Worm (Caenorhabditis elegans) whole organism, young adult: ENCODE measurements around the gene taf-11.1.

Experiments used
- B0336.3 ChIP-seq: fragments of 200-800 bp; sonication (Bioruptor generic); IDR thresholded peaks from 2 replicates; pipeline ENCODE4 v1.3.6; 2022; ENCODE audit warnings: missing genetic modification characterization, missing compliant biosample characterization
- C06A6.2 ChIP-seq: fragments of 200-800 bp; sonication (Bioruptor generic); conservative IDR thresholded peaks from 2 replicates; pipeline ENCODE4 v1.3.6; 2022; ENCODE audit warnings: missing genetic modification characterization, missing compliant biosample characterization
- C17E4.6 ChIP-seq: fragments of 200-800 bp; sonication (Bioruptor generic); IDR thresholded peaks from 2 replicates; pipeline ENCODE4 v1.3.6; 2022; ENCODE audit warnings: missing genetic modification reagents, missing genetic modification characterization, missing compliant biosample characterization
- D2030.7 ChIP-seq: fragments of 200-800 bp; sonication (Bioruptor generic); IDR thresholded peaks from 2 replicates; pipeline ENCODE4 v1.3.6; 2022; ENCODE audit warnings: missing genetic modification reagents, missing genetic modification characterization, missing compliant biosample characterization
- F23B12.7 ChIP-seq: sonication (generic microtip); optimal IDR thresholded peaks from 2 replicates; lab custom pipeline; 2017; ENCODE audit warnings: missing genetic modification characterization, mild to moderate bottlenecking, missing compliant biosample characterization, antibody characterized with exemption, moderate library complexity; ENCODE audit not compliant: insufficient read depth
- F49E8.2 ChIP-seq: sonication (generic microtip); optimal IDR thresholded peaks from 3 replicates; lab custom pipeline; 2017; ENCODE audit warnings: missing genetic modification characterization, mild to moderate bottlenecking, missing compliant biosample characterization, antibody characterized with exemption, moderate library complexity; ENCODE audit not compliant: insufficient read depth
- F55B11.4 ChIP-seq: sonication (generic microtip); optimal IDR thresholded peaks from 2 replicates; lab custom pipeline; 2016; ENCODE audit warnings: missing compliant biosample characterization, missing genetic modification characterization, borderline replicate concordance; ENCODE audit not compliant: insufficient read depth
- K11D2.4 ChIP-seq: fragments of 200-800 bp; sonication (Bioruptor generic); IDR thresholded peaks from 2 replicates; pipeline ENCODE4 v1.3.6; 2022; ENCODE audit warnings: missing genetic modification reagents, missing genetic modification characterization, missing compliant biosample characterization
- Y53G8AR.9 ChIP-seq: fragments of 200-800 bp; sonication (Bioruptor generic); conservative IDR thresholded peaks from 2 replicates; pipeline ENCODE4 v1.3.6; 2022; ENCODE audit warnings: missing genetic modification reagents, missing genetic modification characterization, missing compliant biosample characterization
- ZK185.1 ChIP-seq: sonication (generic microtip); optimal IDR thresholded peaks from 2 replicates; lab custom pipeline; 2016; ENCODE audit warnings: mild to moderate bottlenecking, missing genetic modification characterization, missing compliant biosample characterization; ENCODE audit not compliant: poor library complexity, severe bottlenecking
- ama-1 ChIP-seq, 3 experiments: fragments of 150-350 bp in 1 of 3; sonication (generic microtip) in 2 of 3; optimal IDR thresholded peaks; 2 replicates each; lab custom pipeline; 2014 to 2018; ENCODE audit warnings: missing biosample characterization in 2 of 3, missing genetic modification characterization in 2 of 3, missing genetic modification reagents in 2 of 3
- atf-7 ChIP-seq: sonication (generic microtip); optimal IDR thresholded peaks from 2 replicates; lab custom pipeline; 2017; ENCODE audit warnings: mild to moderate bottlenecking, missing genetic modification characterization, missing compliant biosample characterization
- attf-5 ChIP-seq: fragments of 200-800 bp; sonication (Bioruptor generic); optimal IDR thresholded peaks from 2 replicates; lab custom pipeline; 2018; ENCODE audit warnings: mild to moderate bottlenecking, missing genetic modification characterization, missing compliant biosample characterization
- attf-6 ChIP-seq: fragments of 200-800 bp; sonication (Bioruptor generic); IDR thresholded peaks from 2 replicates; pipeline ENCODE4 v1.3.6; 2022; ENCODE audit warnings: missing genetic modification reagents, missing genetic modification characterization, missing compliant biosample characterization
- cebp-1 ChIP-seq, 2 experiments: fragments of 200-800 bp in 1 of 2; sonication (Bioruptor generic) in 1 of 2; sonication (generic microtip) in 1 of 2; IDR thresholded peaks in 1 of 2; optimal IDR thresholded peaks in 1 of 2; 2 replicates each; pipeline versions ENCODE4 v1.3.6 to Lab custom; 2017 to 2022; ENCODE audit warnings: missing compliant biosample characterization in 2 of 2, missing genetic modification characterization in 2 of 2, mild to moderate bottlenecking in 1 of 2, missing genetic modification reagents in 1 of 2, moderate library complexity in 1 of 2
- ceh-27 ChIP-seq: fragments of 200-800 bp; sonication (Bioruptor generic); optimal IDR thresholded peaks from 2 replicates; lab custom pipeline; 2018; ENCODE audit warnings: mild to moderate bottlenecking, missing genetic modification characterization, moderate library complexity, missing compliant biosample characterization
- ceh-91 ChIP-seq: fragments of 200-800 bp; sonication (Bioruptor generic); IDR thresholded peaks from 2 replicates; pipeline ENCODE4 v1.3.6; 2022; ENCODE audit warnings: missing genetic modification reagents, missing genetic modification characterization, missing compliant biosample characterization
- chd-7 ChIP-seq: sonication (generic microtip); optimal IDR thresholded peaks from 2 replicates; lab custom pipeline; 2016; ENCODE audit warnings: mild to moderate bottlenecking, missing genetic modification characterization, moderate library complexity, missing compliant biosample characterization
- dox-1 ChIP-seq: fragments of 200-800 bp; sonication (Bioruptor generic); IDR thresholded peaks from 2 replicates; pipeline ENCODE4 v1.3.6; 2022; ENCODE audit warnings: missing genetic modification reagents, missing genetic modification characterization, missing compliant biosample characterization
- dpff-1 ChIP-seq: sonication (generic microtip); optimal IDR thresholded peaks from 2 replicates; lab custom pipeline; 2017; ENCODE audit warnings: mild to moderate bottlenecking, missing genetic modification characterization, missing compliant biosample characterization
- egl-18 ChIP-seq: fragments of 200-800 bp; sonication (Bioruptor generic); IDR thresholded peaks from 2 replicates; pipeline ENCODE4 v1.3.6; 2022; ENCODE audit warnings: missing genetic modification reagents, missing genetic modification characterization, missing compliant biosample characterization
- egrh-3 ChIP-seq: fragments of 200-800 bp; sonication (Bioruptor generic); IDR thresholded peaks from 2 replicates; pipeline ENCODE4 v1.3.6; 2022; ENCODE audit warnings: missing genetic modification reagents, missing genetic modification characterization, missing compliant biosample characterization
- ekl-4 ChIP-seq: fragments of 200-800 bp; sonication (Bioruptor generic); IDR thresholded peaks from 2 replicates; pipeline ENCODE4 v1.3.6; 2022; ENCODE audit warnings: missing genetic modification reagents, missing genetic modification characterization, missing compliant biosample characterization
- gei-17 ChIP-seq: fragments of 200-800 bp; sonication (Bioruptor generic); optimal IDR thresholded peaks from 2 replicates; lab custom pipeline; 2018; ENCODE audit warnings: mild to moderate bottlenecking, missing genetic modification characterization, missing compliant biosample characterization
- let-526 ChIP-seq: fragments of 200-800 bp; sonication (Bioruptor generic); IDR thresholded peaks from 2 replicates; pipeline ENCODE4 v1.3.6; 2022; ENCODE audit warnings: missing genetic modification reagents, missing genetic modification characterization, missing compliant biosample characterization
- lin-26 ChIP-seq: fragments of 200-800 bp; sonication (Bioruptor generic); IDR thresholded peaks from 2 replicates; pipeline ENCODE4 v1.3.6; 2022; ENCODE audit warnings: missing genetic modification reagents, missing genetic modification characterization, missing compliant biosample characterization
- lin-40 ChIP-seq: sonication (generic microtip); optimal IDR thresholded peaks from 2 replicates; lab custom pipeline; 2016; ENCODE audit warnings: missing genetic modification characterization, mild to moderate bottlenecking, missing compliant biosample characterization, missing genotype, missing genetic modification reagents
- lir-1 ChIP-seq: fragments of 200-800 bp; sonication (Bioruptor generic); conservative IDR thresholded peaks from 2 replicates; pipeline ENCODE4 v1.3.6; 2022; ENCODE audit warnings: missing genetic modification reagents, missing genetic modification characterization, missing compliant biosample characterization
- madf-10 ChIP-seq: sonication (generic microtip); optimal IDR thresholded peaks from 2 replicates; lab custom pipeline; 2016; ENCODE audit warnings: mild to moderate bottlenecking, missing genetic modification characterization, missing compliant biosample characterization
- madf-3 ChIP-seq: fragments of 200-800 bp; sonication (Bioruptor generic); IDR thresholded peaks from 2 replicates; pipeline ENCODE4 v1.3.6; 2022; ENCODE audit warnings: missing genetic modification reagents, missing genetic modification characterization, missing compliant biosample characterization
- madf-8 ChIP-seq: fragments of 200-800 bp; sonication (Bioruptor generic); conservative IDR thresholded peaks from 2 replicates; pipeline ENCODE4 v1.3.6; 2022; ENCODE audit warnings: missing genetic modification reagents, missing genetic modification characterization, missing compliant biosample characterization
- nfyb-1 ChIP-seq: fragments of 200-800 bp; sonication (Bioruptor generic); IDR thresholded peaks from 2 replicates; pipeline ENCODE4 v1.3.6; 2022; ENCODE audit warnings: missing genetic modification reagents, missing genetic modification characterization, missing compliant biosample characterization
- nhr-80 ChIP-seq: sonication (generic microtip); optimal IDR thresholded peaks from 2 replicates; lab custom pipeline; 2016; ENCODE audit warnings: missing genetic modification characterization, missing compliant biosample characterization
- nhr-90 ChIP-seq: sonication (generic microtip); optimal IDR thresholded peaks from 2 replicates; lab custom pipeline; 2016; ENCODE audit warnings: missing genotype, mild to moderate bottlenecking, missing genetic modification characterization, missing compliant biosample characterization
- pbrm-1 ChIP-seq: fragments of 200-800 bp; sonication (Bioruptor generic); IDR thresholded peaks from 2 replicates; pipeline ENCODE4 v1.3.6; 2022; ENCODE audit warnings: missing genetic modification reagents, missing genetic modification characterization, missing compliant biosample characterization
- rec-8 ChIP-seq, 2 experiments: sonication (generic microtip); optimal IDR thresholded peaks; 2 replicates each; lab custom pipeline; 2016; ENCODE audit warnings: mild to moderate bottlenecking in 2 of 2, missing genetic modification characterization in 2 of 2, missing genetic modification reagents in 2 of 2, missing genotype in 2 of 2, missing biosample characterization in 1 of 2, missing compliant biosample characterization in 1 of 2, moderate library complexity in 1 of 2
- repo-1 ChIP-seq: sonication (generic microtip); optimal IDR thresholded peaks from 2 replicates; lab custom pipeline; 2017; ENCODE audit warnings: mild to moderate bottlenecking, missing genetic modification characterization, missing compliant biosample characterization
- snpc-4 ChIP-seq, 5 experiments: fragments of 150-350 bp in 1 of 5; sonication (generic microtip) in 4 of 5; optimal IDR thresholded peaks; 2 replicates each; lab custom pipeline; 2014 to 2018; ENCODE audit warnings: missing genetic modification characterization in 5 of 5, missing biosample characterization in 3 of 5, antibody characterized with exemption in 2 of 5, mild to moderate bottlenecking in 2 of 5, missing compliant biosample characterization in 2 of 5, missing genotype in 2 of 5, moderate library complexity in 2 of 5, missing genetic modification reagents in 1 of 5
- somi-1 ChIP-seq: fragments of 200-800 bp; sonication (Bioruptor generic); optimal IDR thresholded peaks from 2 replicates; lab custom pipeline; 2018; ENCODE audit warnings: mild to moderate bottlenecking, missing genetic modification characterization, missing compliant biosample characterization
- tbp1 ChIP-seq: fragments of 200-800 bp; sonication (Bioruptor generic); optimal IDR thresholded peaks from 2 replicates; lab custom pipeline; 2018; ENCODE audit warnings: mild to moderate bottlenecking, missing genetic modification characterization, missing compliant biosample characterization
- tlf-1 ChIP-seq: fragments of 200-800 bp; sonication (Bioruptor generic); optimal IDR thresholded peaks from 2 replicates; lab custom pipeline; 2018; ENCODE audit warnings: mild to moderate bottlenecking, missing genetic modification characterization, missing compliant biosample characterization
- ztf-25 ChIP-seq: fragments of 200-800 bp; sonication (Bioruptor generic); IDR thresholded peaks from 2 replicates; pipeline ENCODE4 v1.3.6; 2022; ENCODE audit warnings: missing genetic modification reagents, missing genetic modification characterization, missing compliant biosample characterization
- ztf-26 ChIP-seq: sonication (generic microtip); optimal IDR thresholded peaks from 2 replicates; lab custom pipeline; 2017; ENCODE audit warnings: missing genetic modification characterization, missing compliant biosample characterization

The taf-11.1 gene

ce11 chrX:4246237-4246697 is 8.7 kb upstream of the taf-11.1 start:
- TF ChIP-seq Y53G8AR.9 (GFP tag; lab: Robert Waterston, UW) = 0 out of 2 replicates have a peak, but pooled peaks have one; percentile 56
- 0 out of 2 replicates have a peak, but pooled peaks have one; percentile 4 for TF ChIP-seq let-526 (GFP tag; lab: Robert Waterston, UW)
- peak; percentile 38 for TF ChIP-seq gei-17
- peak; percentile 46 for TF ChIP-seq ama-1 (optimal IDR thresholded peaks at IDR 0.05; lab: Kevin White, UChicago)
- TF ChIP-seq ama-1 (GFP tag; optimal IDR thresholded peaks at IDR 0.05; lab: Kevin White, UChicago) = no peak
- 0 out of 2 replicates have a peak, but pooled peaks have one; percentile 10 for TF ChIP-seq K11D2.4 (GFP tag; lab: Robert Waterston, UW)
- TF ChIP-seq pbrm-1 = 0 out of 2 replicates have a peak, but pooled peaks have one; percentile 37
- TF ChIP-seq snpc-4 (GFP tag; optimal IDR thresholded peaks at IDR 0.05; lab: Kevin White, UChicago) = no peak
- TF ChIP-seq snpc-4 (tag; optimal IDR thresholded peaks at IDR 0.05; lab: Kevin White, UChicago) = no peak
- 0 out of 2 replicates have a peak, but pooled peaks have one; percentile 30 for TF ChIP-seq ekl-4 (GFP tag; lab: Robert Waterston, UW)
- peak; percentile 53 for TF ChIP-seq nhr-80
- TF ChIP-seq atf-7 (tag; lab: Kevin White, UChicago) = peak; percentile 40
- peak; percentile 89 for TF ChIP-seq repo-1
- peak; percentile 18 for TF ChIP-seq nhr-90 (tag; lab: Kevin White, UChicago)
- TF ChIP-seq madf-10 = no peak
- peak; percentile 25 for TF ChIP-seq somi-1 (GFP tag; lab: Kevin White, UChicago)
- 0 out of 2 replicates have a peak, but pooled peaks have one; percentile 12 for TF ChIP-seq lin-26
- 0 out of 2 replicates have a peak, but pooled peaks have one; percentile 15 for TF ChIP-seq ztf-25
- TF ChIP-seq dox-1 (GFP tag; lab: Robert Waterston, UW) = peak; percentile 65
- TF ChIP-seq attf-6 (GFP tag; lab: Robert Waterston, UW) = no peak
- TF ChIP-seq chd-7 = peak; percentile 46
- TF ChIP-seq F55B11.4 (tag; lab: Kevin White, UChicago) = no peak
- no peak for TF ChIP-seq cebp-1 (GFP tag; IDR thresholded peaks at IDR 0.05; lab: Robert Waterston, UW)
- TF ChIP-seq cebp-1 (tag; optimal IDR thresholded peaks at IDR 0.05; lab: Kevin White, UChicago) = peak; percentile 57
- peak; percentile 24 for TF ChIP-seq ztf-26 (tag; lab: Kevin White, UChicago)
- TF ChIP-seq B0336.3 = peak; percentile 86
- TF ChIP-seq madf-8 = no peak
- TF ChIP-seq C06A6.2 (GFP tag; lab: Robert Waterston, UW) = 0 out of 2 replicates have a peak, but pooled peaks have one; percentile 38
- peak; percentile 49 for TF ChIP-seq tlf-1
- 0 out of 2 replicates have a peak, but pooled peaks have one; percentile 38 for TF ChIP-seq madf-3 (GFP tag; lab: Robert Waterston, UW)
- peak; percentile 49 for TF ChIP-seq tbp1 (GFP tag; lab: Kevin White, UChicago)
- TF ChIP-seq lir-1 (GFP tag; lab: Robert Waterston, UW) = 0 out of 2 replicates have a peak, but pooled peaks have one; percentile 46
- TF ChIP-seq lin-40 (tag; lab: Kevin White, UChicago) = peak; percentile 40
- no peak for TF ChIP-seq F23B12.7 (tag; lab: Kevin White, UChicago)
- TF ChIP-seq nfyb-1 = 0 out of 2 replicates have a peak, but pooled peaks have one; percentile 37
- no peak for TF ChIP-seq ZK185.1 (tag; lab: Kevin White, UChicago)
- peak; percentile 2 for TF ChIP-seq attf-5 (GFP tag; lab: Kevin White, UChicago)

ce11 chrX:4246867-4247591 is 7.9 kb upstream of the taf-11.1 start, which contains the start of gene F48D6.4:
TSS of gene F48D6.4 (minus strand) at chrX:4247212.
- no peak for TF ChIP-seq rec-8 (tag; optimal IDR thresholded peaks at IDR 0.05; lab: Kevin White, UChicago)
- no peak for TF ChIP-seq D2030.7 (GFP tag; lab: Robert Waterston, UW)
- no peak for TF ChIP-seq F55B11.4 (tag; lab: Kevin White, UChicago)
- peak; percentile 66 for TF ChIP-seq nhr-80
- no peak for TF ChIP-seq F49E8.2 (tag; lab: Kevin White, UChicago)
- TF ChIP-seq B0336.3 = 0 out of 2 replicates have a peak, but pooled peaks have one; percentile 2
- TF ChIP-seq tlf-1 = peak; percentile 17
- TF ChIP-seq attf-6 (GFP tag; lab: Robert Waterston, UW) = no peak
- no peak for TF ChIP-seq madf-10
- no peak for TF ChIP-seq C17E4.6 (GFP tag; lab: Robert Waterston, UW)
- no peak for TF ChIP-seq egl-18 (GFP tag; lab: Robert Waterston, UW)
- no peak for TF ChIP-seq madf-3 (GFP tag; lab: Robert Waterston, UW)
- TF ChIP-seq dpff-1 = no peak
- no peak for TF ChIP-seq egrh-3 (GFP tag; lab: Robert Waterston, UW)
- TF ChIP-seq ceh-27 = no peak
- TF ChIP-seq ceh-91 (GFP tag; lab: Robert Waterston, UW) = no peak
